Fruit fly (Drosophila melanogaster) whole organism, embryonic: ENCODE measurements around the gene CG7512.
A peak's percentile ranks its signal among the peaks of the same experiment; 100 is the strongest.

Experiments used
- CG10274 ChIP-seq: fragments of 200-800 bp; sonication (Bioruptor generic); optimal IDR thresholded peaks from 3 replicates; lab custom pipeline; 2017; ENCODE audit warnings: missing biosample characterization, mild to moderate bottlenecking, missing genetic modification characterization
- CG10462 ChIP-seq: fragments of 200-800 bp; sonication (Bioruptor generic); optimal IDR thresholded peaks from 2 replicates; lab custom pipeline; 2016; ENCODE audit warnings: missing biosample characterization, missing genetic modification characterization
- CG10979 ChIP-seq: fragments of 200-800 bp; sonication (Bioruptor generic); optimal IDR thresholded peaks from 2 replicates; lab custom pipeline; 2018; ENCODE audit warnings: missing biosample characterization, mild to moderate bottlenecking, missing genetic modification characterization, moderate library complexity
- CG12769 ChIP-seq: fragments of 200-800 bp; sonication (Bioruptor generic); optimal IDR thresholded peaks from 2 replicates; lab custom pipeline; 2019; ENCODE audit warnings: missing biosample characterization, mild to moderate bottlenecking, missing genetic modification characterization, moderate library complexity
- CG15269 ChIP-seq: fragments of 200-800 bp; sonication (Bioruptor generic); optimal IDR thresholded peaks from 2 replicates; lab custom pipeline; 2018; ENCODE audit warnings: missing biosample characterization, mild to moderate bottlenecking, missing genetic modification characterization, moderate library complexity
- CG1603 ChIP-seq: fragments of 200-800 bp; sonication (Bioruptor generic); optimal IDR thresholded peaks from 2 replicates; lab custom pipeline; 2019; ENCODE audit warnings: missing biosample characterization, mild to moderate bottlenecking, missing genetic modification characterization, moderate library complexity
- CG17568 ChIP-seq: fragments of 200-800 bp; sonication (Bioruptor generic); optimal IDR thresholded peaks from 2 replicates; lab custom pipeline; 2018; ENCODE audit warnings: missing biosample characterization, mild to moderate bottlenecking, missing genetic modification characterization, moderate library complexity
- CG17912 ChIP-seq: fragments of 200-800 bp; sonication (Bioruptor generic); optimal IDR thresholded peaks from 2 replicates; lab custom pipeline; 2018; ENCODE audit warnings: missing biosample characterization, mild to moderate bottlenecking, missing genetic modification characterization
- CG18599 ChIP-seq: fragments of 200-800 bp; sonication (Bioruptor generic); optimal IDR thresholded peaks from 3 replicates; lab custom pipeline; 2017; ENCODE audit warnings: missing biosample characterization, missing genetic modification characterization, mild to moderate bottlenecking, moderate library complexity, missing genetic modification reagents
- CG33213 ChIP-seq: fragments of 200-800 bp; sonication (Bioruptor generic); optimal IDR thresholded peaks from 3 replicates; lab custom pipeline; 2016; ENCODE audit warnings: missing biosample characterization, missing genetic modification characterization
- CG33557 ChIP-seq: fragments of 200-800 bp; sonication (Bioruptor generic); optimal IDR thresholded peaks from 2 replicates; lab custom pipeline; 2019; ENCODE audit warnings: missing biosample characterization, mild to moderate bottlenecking, missing genetic modification characterization, moderate library complexity
- CG6813 ChIP-seq: fragments of 200-800 bp; sonication (Bioruptor generic); optimal IDR thresholded peaks from 2 replicates; lab custom pipeline; 2017; ENCODE audit warnings: missing biosample characterization, missing genetic modification characterization, mild to moderate bottlenecking, moderate library complexity, missing genetic modification reagents
- CG7928 ChIP-seq: fragments of 200-800 bp; sonication (Bioruptor generic); optimal IDR thresholded peaks from 2 replicates; lab custom pipeline; 2017; ENCODE audit warnings: missing biosample characterization, mild to moderate bottlenecking, missing genetic modification characterization
- CG8089 ChIP-seq: fragments of 200-800 bp; sonication (Bioruptor generic); optimal IDR thresholded peaks from 3 replicates; lab custom pipeline; 2016; ENCODE audit warnings: missing biosample characterization, missing genetic modification characterization
- CG9797 ChIP-seq: fragments of 200-800 bp; sonication (Bioruptor generic); optimal IDR thresholded peaks from 3 replicates; lab custom pipeline; 2018; ENCODE audit warnings: missing biosample characterization, mild to moderate bottlenecking, missing genetic modification characterization
- CHES-1-like ChIP-seq: fragments of 200-800 bp; sonication (Bioruptor generic); optimal IDR thresholded peaks from 2 replicates; lab custom pipeline; 2016; ENCODE audit warnings: missing biosample characterization, missing genetic modification characterization
- Dfd ChIP-seq, 2 experiments: fragments of >200 bp; optimal IDR thresholded peaks; 2 replicates each; lab custom pipeline; 2017; ENCODE audit warnings: missing biosample characterization in 2 of 2, missing genetic modification characterization in 2 of 2
- Ets65A ChIP-seq: fragments of 200-800 bp; sonication (Bioruptor generic); peaks from one replicate; lab custom pipeline; 2016; ENCODE audit warnings: missing biosample characterization, missing genetic modification characterization
- Hr51 ChIP-seq, 2 experiments: fragments of 200-800 bp; sonication (Bioruptor generic); optimal IDR thresholded peaks; 2 replicates in 1 of 2; 3 replicates in 1 of 2; lab custom pipeline; 2016 to 2018; ENCODE audit warnings: missing biosample characterization in 2 of 2, missing genetic modification characterization in 2 of 2, mild to moderate bottlenecking in 1 of 2, moderate library complexity in 1 of 2
- Lim3 ChIP-seq: fragments of 200-800 bp; sonication (Bioruptor generic); IDR thresholded peaks from 2 replicates; pipeline ENCODE4 v1.3.6; 2022; ENCODE audit warnings: missing biosample characterization, missing genetic modification characterization
- Pdp1 ChIP-seq, 2 experiments: fragments of 200-800 bp; sonication (Bioruptor generic); optimal IDR thresholded peaks; 3 replicates each; lab custom pipeline; 2016; ENCODE audit warnings: missing biosample characterization in 2 of 2, missing genetic modification characterization in 2 of 2, mild to moderate bottlenecking in 1 of 2, moderate library complexity in 1 of 2
- Side ChIP-seq: fragments of 200-800 bp; sonication (Bioruptor generic); optimal IDR thresholded peaks from 2 replicates; lab custom pipeline; 2016; ENCODE audit warnings: missing biosample characterization, missing genetic modification characterization
- Ssrp ChIP-seq: fragments of 200-800 bp; sonication (Bioruptor generic); optimal IDR thresholded peaks from 2 replicates; lab custom pipeline; 2018; ENCODE audit warnings: missing biosample characterization, mild to moderate bottlenecking, missing genetic modification characterization, moderate library complexity
- Stat92E ChIP-seq, 3 experiments: fragments of >200 bp in 2 of 3; fragments of 200-800 bp in 1 of 3; sonication (Bioruptor generic) in 1 of 3; optimal IDR thresholded peaks; 2 replicates each; lab custom pipeline; 2017 to 2019; ENCODE audit warnings: missing biosample characterization in 3 of 3, missing genetic modification characterization in 3 of 3, mild to moderate bottlenecking in 1 of 3, moderate library complexity in 1 of 3
- aop ChIP-seq: fragments of 200-800 bp; sonication (Bioruptor generic); IDR thresholded peaks from 2 replicates; pipeline ENCODE4 v1.3.6; 2022; ENCODE audit warnings: missing biosample characterization, missing genetic modification characterization
- ato ChIP-seq: fragments of 200-800 bp; sonication (Bioruptor generic); IDR thresholded peaks from 2 replicates; pipeline ENCODE4 v1.3.6; 2022; ENCODE audit warnings: missing biosample characterization, missing genetic modification characterization; ENCODE audit not compliant: partially characterized antibody
- cg ChIP-seq: fragments of 200-800 bp; sonication (Bioruptor generic); optimal IDR thresholded peaks from 3 replicates; lab custom pipeline; 2019; ENCODE audit warnings: missing biosample characterization, mild to moderate bottlenecking, missing genetic modification characterization, moderate library complexity
- chm ChIP-seq: fragments of 200-800 bp; sonication (Bioruptor generic); IDR thresholded peaks from 2 replicates; pipeline ENCODE4 v1.3.6; 2022; ENCODE audit warnings: missing biosample characterization, missing genetic modification characterization
- en ChIP-seq: fragments of 200-800 bp; sonication (Bioruptor generic); optimal IDR thresholded peaks from 2 replicates; lab custom pipeline; 2016; ENCODE audit warnings: missing biosample characterization, missing genetic modification characterization
- fd3F ChIP-seq: fragments of 200-800 bp; sonication (Bioruptor generic); optimal IDR thresholded peaks from 2 replicates; lab custom pipeline; 2018; ENCODE audit warnings: missing biosample characterization, mild to moderate bottlenecking, missing genetic modification characterization, moderate library complexity
- fd64A ChIP-seq: fragments of 200-800 bp; sonication (Bioruptor generic); optimal IDR thresholded peaks from 3 replicates; lab custom pipeline; 2018; ENCODE audit warnings: missing biosample characterization, mild to moderate bottlenecking, missing genetic modification characterization
- grau ChIP-seq: fragments of 200-800 bp; optimal IDR thresholded peaks from 3 replicates; lab custom pipeline; 2019; ENCODE audit warnings: missing biosample characterization, mild to moderate bottlenecking, missing genetic modification characterization, moderate library complexity
- h ChIP-seq: fragments of >200 bp; optimal IDR thresholded peaks from 2 replicates; lab custom pipeline; 2017
- hb ChIP-seq: fragments of 200-800 bp; sonication (Bioruptor generic); IDR thresholded peaks from 3 replicates; pipeline ENCODE4 v1.3.6; 2022; ENCODE audit warnings: missing biosample characterization, missing genetic modification characterization; ENCODE audit not compliant: partially characterized antibody
- her ChIP-seq: fragments of 200-800 bp; sonication (Bioruptor generic); optimal IDR thresholded peaks from 2 replicates; lab custom pipeline; 2016; ENCODE audit warnings: missing biosample characterization, missing genetic modification characterization
- hkb ChIP-seq, 2 experiments: fragments of 200-800 bp in 1 of 2; fragments of >200 bp in 1 of 2; sonication (Bioruptor generic) in 1 of 2; IDR thresholded peaks in 1 of 2; optimal IDR thresholded peaks in 1 of 2; 2 replicates each; pipeline versions ENCODE4 v1.3.6 to Lab custom; 2017 to 2022; ENCODE audit warnings: missing biosample characterization in 1 of 2, missing genetic modification characterization in 1 of 2
- ken ChIP-seq: fragments of 200-800 bp; sonication (Bioruptor generic); IDR thresholded peaks from 3 replicates; pipeline ENCODE4 v1.3.6; 2022; ENCODE audit warnings: missing biosample characterization, missing genetic modification characterization
- kni ChIP-seq: fragments of 200-800 bp; sonication (Bioruptor generic); optimal IDR thresholded peaks from 3 replicates; lab custom pipeline; 2017; ENCODE audit warnings: mild to moderate bottlenecking, missing biosample characterization, missing genetic modification reagents, missing genetic modification characterization
- lab ChIP-seq: fragments of 200-800 bp; sonication (Bioruptor generic); optimal IDR thresholded peaks from 3 replicates; lab custom pipeline; 2017; ENCODE audit warnings: missing biosample characterization, missing genetic modification characterization, mild to moderate bottlenecking, moderate library complexity, missing genetic modification reagents
- nau ChIP-seq: fragments of 200-800 bp; sonication (Bioruptor generic); optimal IDR thresholded peaks from 3 replicates; lab custom pipeline; 2017; ENCODE audit warnings: missing biosample characterization, mild to moderate bottlenecking, missing genetic modification characterization, missing genetic modification reagents
- pros ChIP-seq: fragments of 200-800 bp; sonication (Bioruptor generic); optimal IDR thresholded peaks from 3 replicates; lab custom pipeline; 2019; ENCODE audit warnings: missing biosample characterization, mild to moderate bottlenecking, missing genetic modification characterization, moderate library complexity
- pum ChIP-seq: fragments of 200-800 bp; sonication (Bioruptor generic); optimal IDR thresholded peaks from 2 replicates; lab custom pipeline; 2016; ENCODE audit warnings: missing biosample characterization, missing genetic modification characterization
- row ChIP-seq: fragments of 200-800 bp; sonication (Bioruptor generic); IDR thresholded peaks from 3 replicates; pipeline ENCODE4 v1.3.6; 2022; ENCODE audit warnings: missing biosample characterization, missing genetic modification characterization
- sens-2 ChIP-seq: fragments of 200-800 bp; sonication (Bioruptor generic); IDR thresholded peaks from 2 replicates; pipeline ENCODE4 v1.3.6; 2022; ENCODE audit warnings: missing biosample characterization, missing genetic modification characterization
- sisA ChIP-seq: fragments of 200-800 bp; sonication (Bioruptor generic); IDR thresholded peaks from 2 replicates; pipeline ENCODE4 v1.3.6; 2022; ENCODE audit warnings: missing biosample characterization, missing genetic modification characterization
- sug ChIP-seq: fragments of 200-800 bp; optimal IDR thresholded peaks from 2 replicates; lab custom pipeline; 2019; ENCODE audit warnings: missing biosample characterization, mild to moderate bottlenecking, missing genetic modification characterization, moderate library complexity
- unc-4 ChIP-seq: fragments of 200-800 bp; sonication (Bioruptor generic); IDR thresholded peaks from 2 replicates; pipeline ENCODE4 v1.3.6; 2022; ENCODE audit warnings: missing biosample characterization, missing genetic modification characterization; ENCODE audit not compliant: partially characterized antibody

The CG7512 gene

DNA sequence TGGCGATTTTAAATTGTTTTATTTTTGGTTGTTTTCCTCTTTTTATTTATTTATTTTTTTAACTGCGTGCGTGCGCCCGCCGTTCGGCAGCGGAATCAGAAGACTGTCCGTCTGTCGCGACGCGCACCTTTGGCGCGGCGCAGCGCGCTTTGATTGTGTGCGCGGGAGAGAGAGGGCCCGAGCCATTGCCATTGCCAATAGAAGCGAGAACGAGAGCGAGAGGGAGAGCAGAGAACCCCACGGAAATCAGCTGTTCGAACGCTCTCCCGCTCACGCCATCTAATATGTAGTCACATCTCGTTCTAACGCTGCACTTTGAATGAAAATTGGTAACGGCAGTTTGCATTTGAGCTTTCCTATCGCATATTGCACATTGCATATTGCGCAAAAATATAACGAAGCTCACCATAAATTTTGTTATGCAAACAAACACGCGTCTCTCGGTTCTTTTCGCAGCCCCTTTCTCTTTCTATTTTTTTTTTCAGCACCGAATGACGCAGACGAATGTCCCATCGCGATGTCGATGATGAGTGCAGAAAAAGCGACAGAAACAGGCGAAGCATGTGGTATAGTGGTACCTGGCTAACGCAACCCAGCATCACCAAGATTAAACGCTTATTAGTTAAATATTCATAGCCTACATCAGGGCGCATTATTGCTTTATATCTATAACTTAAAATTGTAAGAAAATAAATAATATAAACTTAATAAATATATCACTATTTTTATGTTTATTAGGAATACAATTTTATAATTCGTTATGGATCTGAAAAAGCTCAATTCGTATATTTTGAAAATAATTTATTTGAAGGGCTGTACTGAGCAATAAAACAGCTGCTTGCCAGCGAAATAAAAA is 21.1 kb downstream of the CG7512 start (continued):
- TF ChIP-seq Ets65A (GFP tag; lab: Kevin White, UChicago): no peak
- no peak for TF ChIP-seq en
- TF ChIP-seq sisA (GFP tag; lab: Robert Waterston, UW): no peak
- peak; percentile 27; the same call in 1 of the 2 replicates for TF ChIP-seq unc-4 (GFP tag; lab: Robert Waterston, UW)
- TF ChIP-seq fd64A (GFP tag; lab: Kevin White, UChicago): no peak
- TF ChIP-seq CG12769 (tag; lab: Kevin White, UChicago): no peak
- TF ChIP-seq sens-2 (GFP tag; lab: Robert Waterston, UW): no peak
- no peak for TF ChIP-seq CG10462 (GFP tag; lab: Kevin White, UChicago)
- TF ChIP-seq pum: no peak
- TF ChIP-seq cg (GFP tag; lab: Kevin White, UChicago): peak; percentile 63
- peak; percentile 51; the same call in 2 of the 3 replicates for TF ChIP-seq row (GFP tag; lab: Robert Waterston, UW)
- peak in 1 of 2 experiments; percentile 63 for TF ChIP-seq Hr51 (GFP tag; optimal IDR thresholded peaks at IDR 0.05; lab: Kevin White, UChicago)
- no peak for TF ChIP-seq CG33213 (GFP tag; lab: Kevin White, UChicago)
- no peak for TF ChIP-seq CG18599 (GFP tag; lab: Kevin White, UChicago)
- peak; percentile 88 for TF ChIP-seq grau
- TF ChIP-seq Ssrp (tag; lab: Kevin White, UChicago): no peak
- TF ChIP-seq hkb (optimal IDR thresholded peaks at IDR 0.05; lab: Kevin White, UChicago): no peak
- TF ChIP-seq hkb (GFP tag; IDR thresholded peaks at IDR 0.05; lab: Robert Waterston, UW): peak; percentile 10; the same call in 1 of the 2 replicates
- TF ChIP-seq aop (GFP tag; lab: Robert Waterston, UW): no peak
- TF ChIP-seq pros: no peak
- no peak for TF ChIP-seq lab (GFP tag; lab: Kevin White, UChicago)
- no peak for TF ChIP-seq kni (GFP tag; lab: Kevin White, UChicago)
- no peak for TF ChIP-seq CG1603
- no peak for TF ChIP-seq sug (tag; lab: Kevin White, UChicago)
- no peak for TF ChIP-seq hb (GFP tag; lab: Robert Waterston, UW)
- no peak for TF ChIP-seq Stat92E (GFP tag; optimal IDR thresholded peaks at IDR 0.05; lab: Kevin White, UChicago)
- TF ChIP-seq CG7928 (GFP tag; lab: Kevin White, UChicago): no peak
- TF ChIP-seq CHES-1-like: no peak
- peak in 1 of 2 experiments; percentile 62 for TF ChIP-seq Pdp1 (GFP tag; optimal IDR thresholded peaks at IDR 0.05; lab: Kevin White, UChicago)
- no peak for TF ChIP-seq CG17568 (GFP tag; lab: Kevin White, UChicago)
- no peak for TF ChIP-seq CG6813 (GFP tag; lab: Kevin White, UChicago)
- no peak for TF ChIP-seq CG10979 (tag; lab: Kevin White, UChicago)
- TF ChIP-seq CG9797 (GFP tag; lab: Kevin White, UChicago): no peak
- no peak for TF ChIP-seq CG10274 (GFP tag; lab: Kevin White, UChicago)
- no peak for TF ChIP-seq CG17912 (GFP tag; lab: Kevin White, UChicago)
- TF ChIP-seq Lim3: no peak
- peak; percentile 23 for TF ChIP-seq fd3F (GFP tag; lab: Kevin White, UChicago)
- TF ChIP-seq Side (GFP tag; lab: Kevin White, UChicago): no peak
- no peak for TF ChIP-seq ken (GFP tag; lab: Robert Waterston, UW)
- TF ChIP-seq h (lab: Kevin White, UChicago): no peak
- no peak for TF ChIP-seq CG8089 (GFP tag; lab: Kevin White, UChicago)
- TF ChIP-seq CG33557 (GFP tag; lab: Kevin White, UChicago): no peak
- no peak for TF ChIP-seq Dfd (GFP tag; optimal IDR thresholded peaks at IDR 0.05; lab: Kevin White, UChicago)
- TF ChIP-seq ato (GFP tag; lab: Robert Waterston, UW): no peak
- no peak for TF ChIP-seq her (GFP tag; lab: Kevin White, UChicago)
- no peak for TF ChIP-seq nau (GFP tag; lab: Kevin White, UChicago)
- peak; percentile 64; the same call in 1 of the 2 replicates for TF ChIP-seq chm
- TF ChIP-seq CG15269 (tag; lab: Kevin White, UChicago): peak; percentile 51
